Worm (Caenorhabditis elegans) whole organism, midembryonic: ENCODE data around the gene bicd-1.

Experiments
- T22C8.4 ChIP-seq: fragments of 200-800 bp; sonication (Bioruptor generic); IDR thresholded peaks from 2 replicates; pipeline ENCODE4 v1.3.6; 2022; ENCODE audit warnings: missing genetic modification characterization, missing compliant biosample characterization
- flt-1 ChIP-seq: fragments of 200-800 bp; sonication (Bioruptor generic); IDR thresholded peaks from 2 replicates; pipeline ENCODE4 v1.3.6; 2022; ENCODE audit warnings: missing genetic modification characterization, missing compliant biosample characterization
- klf-2 ChIP-seq: fragments of 200-800 bp; sonication (Bioruptor generic); conservative IDR thresholded peaks from 2 replicates; pipeline ENCODE4 v1.3.6; 2022; ENCODE audit warnings: missing genetic modification reagents, missing genetic modification characterization, missing compliant biosample characterization
- med-1 ChIP-seq: sonication (generic microtip); optimal IDR thresholded peaks from 2 replicates; lab custom pipeline; 2017; ENCODE audit warnings: missing genetic modification characterization, mild to moderate bottlenecking, missing compliant biosample characterization, antibody characterized with exemption, missing genetic modification reagents; ENCODE audit not compliant: insufficient read depth
- tab-1 ChIP-seq: fragments of 200-800 bp; sonication (Bioruptor generic); IDR thresholded peaks from 2 replicates; pipeline ENCODE4 v1.3.6; 2022; ENCODE audit warnings: missing genetic modification characterization, missing compliant biosample characterization
- ztf-23 ChIP-seq: fragments of 200-800 bp; sonication (Bioruptor generic); IDR thresholded peaks from 2 replicates; pipeline ENCODE4 v1.3.6; 2022; ENCODE audit warnings: missing genetic modification reagents, missing genetic modification characterization, missing compliant biosample characterization
- ztf-29 ChIP-seq: fragments of 200-800 bp; sonication (Bioruptor generic); IDR thresholded peaks from 2 replicates; pipeline ENCODE4 v1.3.6; 2022; ENCODE audit warnings: missing genetic modification reagents, missing genetic modification characterization, missing compliant biosample characterization

- TF ChIP-seq med-1 (GFP tag; lab: Kevin White, UChicago) = no peak
- TF ChIP-seq flt-1 (GFP tag; lab: Robert Waterston, UW) = no peak
- TF ChIP-seq klf-2 (GFP tag; lab: Robert Waterston, UW) = no peak
- no peak for TF ChIP-seq ztf-23 (GFP tag; lab: Robert Waterston, UW)
- no peak for TF ChIP-seq tab-1 (GFP tag; lab: Robert Waterston, UW)
- TF ChIP-seq T22C8.4 (GFP tag; lab: Robert Waterston, UW) = no peak
- no peak for TF ChIP-seq ztf-29 (GFP tag; lab: Robert Waterston, UW)
Measured at ce11 chrIV:6572655-6573054, 517 bp upstream of the bicd-1 start.
